Worm (Caenorhabditis elegans): ENCODE data around the gene sre-47.

- TF ChIP-seq ama-1 (optimal IDR thresholded peaks at IDR 0.05), result no peak
- TF ChIP-seq fos-1 (tag; optimal IDR thresholded peaks at IDR 0.05), result no peak
- no peak for TF ChIP-seq tlp-1 (tag; optimal IDR thresholded peaks at IDR 0.05)
- TF ChIP-seq lin-39 (tag; optimal IDR thresholded peaks at IDR 0.05), result no peak
- no peak for TF ChIP-seq unc-130 (tag; optimal IDR thresholded peaks at IDR 0.05)
- TF ChIP-seq snpc-4 (tag; optimal IDR thresholded peaks at IDR 0.05), result no peak
- TF ChIP-seq egl-13 (tag; optimal IDR thresholded peaks at IDR 0.05), result no peak
Measured at ce11 chrII:13945527-13945926, 38.9 kb downstream of the sre-47 start.

Data from whole organism, L1 larva.